Worm (Caenorhabditis elegans) whole organism, young adult: ENCODE results near the gene T16H12.9.

Experiments used
- B0035.1 ChIP-seq: sonication (generic microtip); optimal IDR thresholded peaks from 2 replicates; lab custom pipeline; 2016; ENCODE audit warnings: missing genetic modification characterization, mild to moderate bottlenecking, missing compliant biosample characterization, missing genotype, missing genetic modification reagents
- C06A6.2 ChIP-seq: fragments of 200-800 bp; sonication (Bioruptor generic); conservative IDR thresholded peaks from 2 replicates; pipeline ENCODE4 v1.3.6; 2022; ENCODE audit warnings: missing genetic modification characterization, missing compliant biosample characterization
- C17E4.6 ChIP-seq: fragments of 200-800 bp; sonication (Bioruptor generic); IDR thresholded peaks from 2 replicates; pipeline ENCODE4 v1.3.6; 2022; ENCODE audit warnings: missing genetic modification reagents, missing genetic modification characterization, missing compliant biosample characterization
- F55B11.4 ChIP-seq: sonication (generic microtip); optimal IDR thresholded peaks from 2 replicates; lab custom pipeline; 2016; ENCODE audit warnings: missing compliant biosample characterization, missing genetic modification characterization, borderline replicate concordance; ENCODE audit not compliant: insufficient read depth
- F57A8.1 ChIP-seq: fragments of 200-800 bp; sonication (Bioruptor generic); optimal IDR thresholded peaks from 2 replicates; lab custom pipeline; 2018; ENCODE audit warnings: mild to moderate bottlenecking, missing genetic modification characterization, moderate library complexity, missing compliant biosample characterization
- T07F8.4 ChIP-seq: sonication (generic microtip); optimal IDR thresholded peaks from 2 replicates; lab custom pipeline; 2016; ENCODE audit warnings: mild to moderate bottlenecking, missing genetic modification characterization, moderate library complexity, missing compliant biosample characterization
- akir-1 ChIP-seq: fragments of 200-800 bp; sonication (Bioruptor generic); optimal IDR thresholded peaks from 2 replicates; lab custom pipeline; 2018; ENCODE audit warnings: mild to moderate bottlenecking, missing genetic modification characterization, moderate library complexity, missing compliant biosample characterization
- ama-1 ChIP-seq, 3 experiments: fragments of 150-350 bp in 1 of 3; sonication (generic microtip) in 2 of 3; optimal IDR thresholded peaks; 2 replicates each; lab custom pipeline; 2014 to 2018; ENCODE audit warnings: missing biosample characterization in 2 of 3, missing genetic modification characterization in 2 of 3, missing genetic modification reagents in 2 of 3
- aptf-2 ChIP-seq: fragments of 200-800 bp; sonication (Bioruptor generic); conservative IDR thresholded peaks from 2 replicates; pipeline ENCODE4 v1.3.6; 2022; ENCODE audit warnings: missing genetic modification reagents, missing genetic modification characterization, missing compliant biosample characterization
- aptf-3 ChIP-seq: fragments of 200-800 bp; sonication (Bioruptor generic); IDR thresholded peaks from 2 replicates; pipeline ENCODE4 v1.3.6; 2022; ENCODE audit warnings: missing genetic modification characterization, missing compliant biosample characterization
- athp-1 ChIP-seq: sonication (generic microtip); optimal IDR thresholded peaks from 2 replicates; lab custom pipeline; 2017; ENCODE audit warnings: mild to moderate bottlenecking, missing genetic modification characterization, missing compliant biosample characterization
- attf-3 ChIP-seq: fragments of 200-800 bp; sonication (Bioruptor generic); conservative IDR thresholded peaks from 2 replicates; pipeline ENCODE4 v1.3.6; 2022; ENCODE audit warnings: missing genetic modification reagents, missing genetic modification characterization, missing compliant biosample characterization
- ccch-3 ChIP-seq: fragments of 200-800 bp; sonication (Bioruptor generic); optimal IDR thresholded peaks from 2 replicates; lab custom pipeline; 2018; ENCODE audit warnings: mild to moderate bottlenecking, missing genetic modification characterization, missing compliant biosample characterization
- ceh-79 ChIP-seq: sonication (generic microtip); optimal IDR thresholded peaks from 2 replicates; lab custom pipeline; 2017; ENCODE audit warnings: mild to moderate bottlenecking, missing genetic modification characterization, missing compliant biosample characterization
- efl-1 ChIP-seq: fragments of 150-350 bp; optimal IDR thresholded peaks from 2 replicates; lab custom pipeline; 2014; ENCODE audit warnings: missing biosample characterization, missing genetic modification reagents, missing genetic modification characterization
- egl-18 ChIP-seq: fragments of 200-800 bp; sonication (Bioruptor generic); IDR thresholded peaks from 2 replicates; pipeline ENCODE4 v1.3.6; 2022; ENCODE audit warnings: missing genetic modification reagents, missing genetic modification characterization, missing compliant biosample characterization
- ekl-4 ChIP-seq: fragments of 200-800 bp; sonication (Bioruptor generic); IDR thresholded peaks from 2 replicates; pipeline ENCODE4 v1.3.6; 2022; ENCODE audit warnings: missing genetic modification reagents, missing genetic modification characterization, missing compliant biosample characterization
- ets-4 ChIP-seq: fragments of 200-800 bp; sonication (Bioruptor generic); optimal IDR thresholded peaks from 2 replicates; lab custom pipeline; 2018; ENCODE audit warnings: mild to moderate bottlenecking, missing genetic modification characterization, missing compliant biosample characterization
- gei-17 ChIP-seq: fragments of 200-800 bp; sonication (Bioruptor generic); optimal IDR thresholded peaks from 2 replicates; lab custom pipeline; 2018; ENCODE audit warnings: mild to moderate bottlenecking, missing genetic modification characterization, missing compliant biosample characterization
- hrde-1 ChIP-seq: sonication (generic microtip); optimal IDR thresholded peaks from 2 replicates; lab custom pipeline; 2016; ENCODE audit warnings: missing genetic modification characterization, mild to moderate bottlenecking, missing compliant biosample characterization, moderate library complexity, missing genotype, missing genetic modification reagents, borderline replicate concordance
- let-526 ChIP-seq: fragments of 200-800 bp; sonication (Bioruptor generic); IDR thresholded peaks from 2 replicates; pipeline ENCODE4 v1.3.6; 2022; ENCODE audit warnings: missing genetic modification reagents, missing genetic modification characterization, missing compliant biosample characterization
- madf-10 ChIP-seq: sonication (generic microtip); optimal IDR thresholded peaks from 2 replicates; lab custom pipeline; 2016; ENCODE audit warnings: mild to moderate bottlenecking, missing genetic modification characterization, missing compliant biosample characterization
- madf-8 ChIP-seq: fragments of 200-800 bp; sonication (Bioruptor generic); conservative IDR thresholded peaks from 2 replicates; pipeline ENCODE4 v1.3.6; 2022; ENCODE audit warnings: missing genetic modification reagents, missing genetic modification characterization, missing compliant biosample characterization
- mel-28 ChIP-seq: sonication (generic microtip); optimal IDR thresholded peaks from 2 replicates; lab custom pipeline; 2016; ENCODE audit warnings: borderline replicate concordance, mild to moderate bottlenecking, missing genetic modification characterization, missing compliant biosample characterization
- mxl-1 ChIP-seq: sonication (generic microtip); optimal IDR thresholded peaks from 2 replicates; lab custom pipeline; 2016; ENCODE audit warnings: missing genetic modification characterization, missing compliant biosample characterization
- nfya-2 ChIP-seq: fragments of 200-800 bp; sonication (Bioruptor generic); IDR thresholded peaks from 2 replicates; pipeline ENCODE4 v1.3.6; 2022; ENCODE audit warnings: missing genetic modification reagents, missing genetic modification characterization, missing compliant biosample characterization
- nfyb-1 ChIP-seq: fragments of 200-800 bp; sonication (Bioruptor generic); IDR thresholded peaks from 2 replicates; pipeline ENCODE4 v1.3.6; 2022; ENCODE audit warnings: missing genetic modification reagents, missing genetic modification characterization, missing compliant biosample characterization
- nhr-120 ChIP-seq: fragments of 200-800 bp; sonication (Bioruptor generic); IDR thresholded peaks from 2 replicates; pipeline ENCODE4 v1.3.6; 2022; ENCODE audit warnings: missing genetic modification characterization, missing compliant biosample characterization
- nhr-27 ChIP-seq: fragments of 200-800 bp; sonication (Bioruptor generic); optimal IDR thresholded peaks from 2 replicates; lab custom pipeline; 2018; ENCODE audit warnings: mild to moderate bottlenecking, missing genetic modification characterization, moderate library complexity, missing compliant biosample characterization
- nhr-80 ChIP-seq: sonication (generic microtip); optimal IDR thresholded peaks from 2 replicates; lab custom pipeline; 2016; ENCODE audit warnings: missing genetic modification characterization, missing compliant biosample characterization
- rcor-1 ChIP-seq: fragments of 200-800 bp; sonication (Bioruptor generic); IDR thresholded peaks from 2 replicates; pipeline ENCODE4 v1.3.6; 2022; ENCODE audit warnings: missing genetic modification reagents, missing genetic modification characterization, missing compliant biosample characterization
- rpc-1 ChIP-seq, 2 experiments: fragments of 150-350 bp in 1 of 2; sonication (generic microtip) in 1 of 2; optimal IDR thresholded peaks; 2 replicates each; lab custom pipeline; 2014 to 2018; ENCODE audit warnings: missing biosample characterization in 1 of 2, missing genetic modification characterization in 1 of 2, missing genetic modification reagents in 1 of 2, missing genotype in 1 of 2
- snpc-1.1 ChIP-seq: sonication (generic microtip); optimal IDR thresholded peaks from 2 replicates; lab custom pipeline; 2017; ENCODE audit warnings: missing genetic modification characterization, mild to moderate bottlenecking, missing compliant biosample characterization, antibody characterized with exemption, moderate library complexity, missing genotype, missing genetic modification reagents; ENCODE audit not compliant: insufficient read depth
- snpc-4 ChIP-seq, 5 experiments: fragments of 150-350 bp in 1 of 5; sonication (generic microtip) in 4 of 5; optimal IDR thresholded peaks; 2 replicates each; lab custom pipeline; 2014 to 2018; ENCODE audit warnings: missing genetic modification characterization in 5 of 5, missing biosample characterization in 3 of 5, antibody characterized with exemption in 2 of 5, mild to moderate bottlenecking in 2 of 5, missing compliant biosample characterization in 2 of 5, missing genotype in 2 of 5, moderate library complexity in 2 of 5, missing genetic modification reagents in 1 of 5
- somi-1 ChIP-seq: fragments of 200-800 bp; sonication (Bioruptor generic); optimal IDR thresholded peaks from 2 replicates; lab custom pipeline; 2018; ENCODE audit warnings: mild to moderate bottlenecking, missing genetic modification characterization, missing compliant biosample characterization
- tlf-1 ChIP-seq: fragments of 200-800 bp; sonication (Bioruptor generic); optimal IDR thresholded peaks from 2 replicates; lab custom pipeline; 2018; ENCODE audit warnings: mild to moderate bottlenecking, missing genetic modification characterization, missing compliant biosample characterization
- zim-3 ChIP-seq: sonication (generic microtip); optimal IDR thresholded peaks from 2 replicates; lab custom pipeline; 2017; ENCODE audit warnings: mild to moderate bottlenecking, missing genetic modification characterization, moderate library complexity, missing compliant biosample characterization
- ztf-22 ChIP-seq: fragments of 200-800 bp; sonication (Bioruptor generic); optimal IDR thresholded peaks from 2 replicates; lab custom pipeline; 2018; ENCODE audit warnings: mild to moderate bottlenecking, missing genetic modification characterization, moderate library complexity, missing compliant biosample characterization
- ztf-26 ChIP-seq: sonication (generic microtip); optimal IDR thresholded peaks from 2 replicates; lab custom pipeline; 2017; ENCODE audit warnings: missing genetic modification characterization, missing compliant biosample characterization

Gene T16H12.9

ce11 chrIII:10106390-10106789 lies 2.7 kb upstream of the T16H12.9 start, which contains the start of gene srt-55:
Gene srt-55 (minus strand): TSS chrIII:10106490.
- TF ChIP-seq snpc-4 (GFP tag; optimal IDR thresholded peaks at IDR 0.05; lab: Kevin White, UChicago) (no peak), snpc-4 (tag; optimal IDR thresholded peaks at IDR 0.05; lab: Kevin White, UChicago) (no peak), F57A8.1 (GFP tag; lab: Kevin White, UChicago) (no peak), athp-1 (tag; lab: Kevin White, UChicago) (no peak), rcor-1 (GFP tag; lab: Robert Waterston, UW) (no peak), B0035.1 (no peak), somi-1 (no peak), let-526 (GFP tag; lab: Robert Waterston, UW) (no peak), T07F8.4 (tag; lab: Kevin White, UChicago) (no peak), ceh-79 (tag; lab: Kevin White, UChicago) (no peak)
- TF ChIP-seq, all 124 proteins: peak for 0

DNA sequence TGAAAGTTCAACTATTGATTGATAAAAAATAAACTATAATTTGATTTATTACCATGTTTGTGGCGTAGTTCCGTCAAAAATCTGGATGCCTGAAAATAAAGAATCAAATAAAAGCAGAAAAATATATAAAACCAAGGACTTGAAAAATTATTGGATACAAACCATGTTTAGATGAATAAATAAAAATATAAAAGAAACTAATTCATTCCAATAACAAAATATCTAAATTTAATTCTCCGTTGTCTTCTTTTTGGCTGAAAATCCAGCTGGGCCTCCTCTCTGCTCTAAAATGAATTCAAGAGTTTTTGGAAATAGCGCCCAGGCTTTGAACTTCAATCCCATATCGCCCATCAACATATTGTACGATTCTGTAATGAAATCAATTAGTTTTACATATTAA lies 3.9 kb downstream of the T16H12.9 start, which contains the start of gene vps-29:
TSS of gene vps-29 (minus strand) at position 101 of the 400 bp plus-strand sequence.
- TF ChIP-seq attf-3 (GFP tag; lab: Robert Waterston, UW) (no peak), ztf-26 (tag; lab: Kevin White, UChicago) (no peak), snpc-1.1 (tag; lab: Kevin White, UChicago) (no peak), aptf-2 (GFP tag; lab: Robert Waterston, UW) (no peak), madf-8 (GFP tag; lab: Robert Waterston, UW) (no peak), ekl-4 (GFP tag; lab: Robert Waterston, UW) (no peak), nhr-80 (tag; lab: Kevin White, UChicago) (no peak), ama-1 (optimal IDR thresholded peaks at IDR 0.05; lab: Kevin White, UChicago) (no peak), ama-1 (GFP tag; optimal IDR thresholded peaks at IDR 0.05; lab: Kevin White, UChicago) (no peak), gei-17 (GFP tag; lab: Kevin White, UChicago) (no peak), nfyb-1 (no peak), akir-1 (no peak), rpc-1 (optimal IDR thresholded peaks at IDR 0.05; lab: Kevin White, UChicago) (no peak), rpc-1 (tag; optimal IDR thresholded peaks at IDR 0.05; lab: Kevin White, UChicago) (no peak)

ce11 chrIII:10114662-10115061 lies 5.6 kb downstream of the T16H12.9 start, which contains the start of the genes ZK1128.1 and mett-10:
Gene ZK1128.1 (minus strand): TSS chrIII:10114760.
Gene mett-10 (plus strand): TSS chrIII:10115036.
- TF ChIP-seq egl-18 (no peak), efl-1 (GFP tag; lab: Kevin White, UChicago) (no peak), C06A6.2 (GFP tag; lab: Robert Waterston, UW) (no peak), ztf-22 (no peak), nhr-27 (tag; lab: Kevin White, UChicago) (no peak), tlf-1 (GFP tag; lab: Kevin White, UChicago) (no peak), mxl-1 (tag; lab: Kevin White, UChicago) (no peak), C17E4.6 (GFP tag; lab: Robert Waterston, UW) (no peak), ets-4 (GFP tag; lab: Kevin White, UChicago) (no peak), F55B11.4 (tag; lab: Kevin White, UChicago) (no peak), zim-3 (tag; lab: Kevin White, UChicago) (no peak), nhr-120 (GFP tag; lab: Robert Waterston, UW) (no peak), aptf-3 (no peak), ccch-3 (GFP tag; lab: Kevin White, UChicago) (no peak), mel-28 (no peak), nfya-2 (GFP tag; lab: Robert Waterston, UW) (no peak), let-526 (GFP tag; lab: Robert Waterston, UW) (no peak), hrde-1 (tag; lab: Kevin White, UChicago) (no peak), madf-10 (no peak), ceh-79 (tag; lab: Kevin White, UChicago) (no peak)
